Fruit fly (Drosophila melanogaster): ENCODE data around the gene rod.

Gene rod

dm6 chr3R:31596071-31596883 lies 15.5 kb downstream of the rod start, which contains the start of gene RpL6 (continued):
- TF ChIP-seq B-H1 (GFP tag; IDR thresholded peaks at IDR 0.05) = no peak
- TF ChIP-seq CG12236 (GFP tag; optimal IDR thresholded peaks at IDR 0.05) = peak; percentile 18
- no peak for TF ChIP-seq Ada2b (GFP tag; IDR thresholded peaks at IDR 0.05)
- no peak for TF ChIP-seq Antp (GFP tag; optimal IDR thresholded peaks at IDR 0.05)
- no peak for TF ChIP-seq Mad (GFP tag; optimal IDR thresholded peaks at IDR 0.05)
- no peak for TF ChIP-seq CG3407 (GFP tag; optimal IDR thresholded peaks at IDR 0.05)
- no peak for TF ChIP-seq tll (GFP tag; optimal IDR thresholded peaks at IDR 0.05)
- TF ChIP-seq CG7987 (GFP tag; optimal IDR thresholded peaks at IDR 0.05) = peak; percentile 57
- TF ChIP-seq CG8944 (GFP tag; optimal IDR thresholded peaks at IDR 0.05) = no peak
- no peak for TF ChIP-seq Atf6 (GFP tag; IDR thresholded peaks at IDR 0.05)
- TF ChIP-seq CG1233 (GFP tag; optimal IDR thresholded peaks at IDR 0.05) = peak; percentile 16
- no peak for TF ChIP-seq CG4424 (GFP tag; optimal IDR thresholded peaks at IDR 0.05)
- TF ChIP-seq CG8478 (optimal IDR thresholded peaks at IDR 0.05) = no peak
- peak; percentile 20 for TF ChIP-seq kah (GFP tag; optimal IDR thresholded peaks at IDR 0.05)
- no peak for TF ChIP-seq Taf1 (GFP tag; IDR thresholded peaks at IDR 0.05)
- TF ChIP-seq CG17328 (GFP tag; IDR thresholded peaks at IDR 0.05) = peak; percentile 34; the same call in 1 of the 2 replicates
- TF ChIP-seq CG8924 (tag; optimal IDR thresholded peaks at IDR 0.05) = peak; percentile 33
- no peak for TF ChIP-seq Drgx (GFP tag; IDR thresholded peaks at IDR 0.05)
- no peak for TF ChIP-seq CG12071 (GFP tag; optimal IDR thresholded peaks at IDR 0.05)
- no peak for TF ChIP-seq CG16815 (GFP tag; optimal IDR thresholded peaks at IDR 0.05)
- no peak for TF ChIP-seq Dad (GFP tag; optimal IDR thresholded peaks at IDR 0.05)
- no peak for TF ChIP-seq Chrac-16 (GFP tag; optimal IDR thresholded peaks at IDR 0.05)
- TF ChIP-seq CHES-1-like (GFP tag; optimal IDR thresholded peaks at IDR 0.05) = peak; percentile 14
- no peak for TF ChIP-seq CG10565 (GFP tag; optimal IDR thresholded peaks at IDR 0.05)
- no peak for TF ChIP-seq fd3F (GFP tag; optimal IDR thresholded peaks at IDR 0.05)
- no peak for TF ChIP-seq Ravus (GFP tag; IDR thresholded peaks at IDR 0.05)
- no peak for TF ChIP-seq Dek (tag; optimal IDR thresholded peaks at IDR 0.05)
- no peak for TF ChIP-seq Trl (optimal IDR thresholded peaks at IDR 0.05)
- no peak for TF ChIP-seq Trl (GFP tag; optimal IDR thresholded peaks at IDR 0.05)
- TF ChIP-seq tx (GFP tag; optimal IDR thresholded peaks at IDR 0.05) = no peak
- no peak for TF ChIP-seq pita (GFP tag; optimal IDR thresholded peaks at IDR 0.05)
- TF ChIP-seq CG17612 (GFP tag; IDR thresholded peaks at IDR 0.05) = no peak
- TF ChIP-seq Adf1 (GFP tag; IDR thresholded peaks at IDR 0.05) = no peak
- no peak for TF ChIP-seq slou (GFP tag; optimal IDR thresholded peaks at IDR 0.05)
- TF ChIP-seq CG5953 (GFP tag; IDR thresholded peaks at IDR 0.05) = no peak
- no peak for TF ChIP-seq ssp (GFP tag; IDR thresholded peaks at IDR 0.05)
- no peak for TF ChIP-seq CG14667 (GFP tag; IDR thresholded peaks at IDR 0.05)
- no peak for TF ChIP-seq CG11695 (GFP tag; IDR thresholded peaks at IDR 0.05)
- TF ChIP-seq CG10543 (GFP tag; optimal IDR thresholded peaks at IDR 0.05) = no peak
- TF ChIP-seq CG42726 (GFP tag; IDR thresholded peaks at IDR 0.05; ENCODE audit: partially characterized antibody) = peak; percentile 36; the same call in 1 of the 2 replicates
- TF ChIP-seq ara (GFP tag; IDR thresholded peaks at IDR 0.05) = no peak
- no peak for TF ChIP-seq CG5180 (GFP tag; optimal IDR thresholded peaks at IDR 0.05)
- TF ChIP-seq CG3847 (GFP tag; IDR thresholded peaks at IDR 0.05) = peak; percentile 31; the same call in 1 of the 2 replicates
- TF ChIP-seq pho (GFP tag; optimal IDR thresholded peaks at IDR 0.05) = peak; percentile 25
- TF ChIP-seq CG14050 (GFP tag; IDR thresholded peaks at IDR 0.05) = no peak
- TF ChIP-seq dpn (GFP tag; optimal IDR thresholded peaks at IDR 0.05) = peak in 1 of 2 experiments; percentile 3
- no peak for TF ChIP-seq wor (GFP tag; IDR thresholded peaks at IDR 0.05)
- no peak for TF ChIP-seq p53 (GFP tag; optimal IDR thresholded peaks at IDR 0.05)
- TF ChIP-seq ash1 (GFP tag; optimal IDR thresholded peaks at IDR 0.05) = no peak
- TF ChIP-seq br (optimal IDR thresholded peaks at IDR 0.05) = no peak
- peak; percentile 38 for TF ChIP-seq CG34376 (GFP tag; optimal IDR thresholded peaks at IDR 0.05)
- no peak for TF ChIP-seq dysf (GFP tag; IDR thresholded peaks at IDR 0.05)

Data from whole organism, embryonic.